Fruit fly (Drosophila melanogaster) whole organism, embryonic: ENCODE data around the gene UQCR-C1.

ENCODE experiments used
- ATbp ChIP-seq: fragments of 200-800 bp; sonication (Bioruptor generic); optimal IDR thresholded peaks from 2 replicates; lab custom pipeline; 2017; ENCODE audit warnings: missing biosample characterization, mild to moderate bottlenecking, missing genetic modification characterization, missing genetic modification reagents
- Atf3 ChIP-seq: fragments of 200-800 bp; sonication (Bioruptor generic); optimal IDR thresholded peaks from 3 replicates; lab custom pipeline; 2016; ENCODE audit warnings: missing biosample characterization, missing genetic modification characterization
- B-H1 ChIP-seq: fragments of 200-800 bp; sonication (Bioruptor generic); IDR thresholded peaks from 3 replicates; pipeline ENCODE4 v1.3.6; 2022; ENCODE audit warnings: missing biosample characterization, missing genetic modification characterization
- CG13894 ChIP-seq: fragments of 200-800 bp; sonication (Bioruptor generic); optimal IDR thresholded peaks from 3 replicates; lab custom pipeline; 2018; ENCODE audit warnings: missing biosample characterization, mild to moderate bottlenecking, missing genetic modification characterization, moderate library complexity
- CG15479 ChIP-seq: fragments of 200-800 bp; sonication (Bioruptor generic); optimal IDR thresholded peaks from 3 replicates; lab custom pipeline; 2019; ENCODE audit warnings: missing biosample characterization, mild to moderate bottlenecking, missing genetic modification characterization, moderate library complexity
- CG15696 ChIP-seq: fragments of 200-800 bp; sonication (Bioruptor generic); optimal IDR thresholded peaks from 2 replicates; lab custom pipeline; 2019; ENCODE audit warnings: missing biosample characterization, mild to moderate bottlenecking, missing genetic modification characterization, moderate library complexity
- CG16813 ChIP-seq: fragments of 200-800 bp; sonication (Bioruptor generic); IDR thresholded peaks from 3 replicates; pipeline ENCODE4 v1.3.6; 2022; ENCODE audit warnings: missing biosample characterization, missing genetic modification characterization; ENCODE audit not compliant: partially characterized antibody
- CG16863 ChIP-seq: fragments of 200-800 bp; sonication (Bioruptor generic); optimal IDR thresholded peaks from 3 replicates; lab custom pipeline; 2016; ENCODE audit warnings: missing biosample characterization, missing genetic modification characterization
- CG17186 ChIP-seq: fragments of 200-800 bp; sonication (Bioruptor generic); optimal IDR thresholded peaks from 3 replicates; lab custom pipeline; 2017; ENCODE audit warnings: missing biosample characterization, missing genetic modification reagents, missing genetic modification characterization
- CG17568 ChIP-seq: fragments of 200-800 bp; sonication (Bioruptor generic); optimal IDR thresholded peaks from 2 replicates; lab custom pipeline; 2018; ENCODE audit warnings: missing biosample characterization, mild to moderate bottlenecking, missing genetic modification characterization, moderate library complexity
- CG2712 ChIP-seq: fragments of 200-800 bp; optimal IDR thresholded peaks from 3 replicates; lab custom pipeline; 2019; ENCODE audit warnings: missing biosample characterization, mild to moderate bottlenecking, missing genetic modification characterization, moderate library complexity
- CG30020 ChIP-seq: fragments of 200-800 bp; optimal IDR thresholded peaks from 2 replicates; lab custom pipeline; 2019; ENCODE audit warnings: missing biosample characterization, mild to moderate bottlenecking, missing genetic modification characterization, moderate library complexity
- CG30403 ChIP-seq: fragments of 200-800 bp; sonication (Bioruptor generic); optimal IDR thresholded peaks from 3 replicates; lab custom pipeline; 2016; ENCODE audit warnings: missing biosample characterization, missing genetic modification characterization
- CG32532 ChIP-seq: fragments of 200-800 bp; sonication (Bioruptor generic); IDR thresholded peaks from 2 replicates; pipeline ENCODE4 v1.3.6; 2022; ENCODE audit warnings: missing biosample characterization, missing genetic modification characterization
- CG6175 ChIP-seq: fragments of 200-800 bp; sonication (Bioruptor generic); IDR thresholded peaks from 3 replicates; pipeline ENCODE4 v1.3.6; 2022; ENCODE audit warnings: missing biosample characterization, missing genetic modification characterization
- CG6683 ChIP-seq: fragments of 200-800 bp; sonication (Bioruptor generic); optimal IDR thresholded peaks from 2 replicates; lab custom pipeline; 2017; ENCODE audit warnings: missing biosample characterization, mild to moderate bottlenecking, missing genetic modification characterization, missing genetic modification reagents
- CG7556 ChIP-seq: fragments of 200-800 bp; sonication (Bioruptor generic); optimal IDR thresholded peaks from 2 replicates; lab custom pipeline; 2017; ENCODE audit warnings: missing biosample characterization, mild to moderate bottlenecking, missing genetic modification characterization
- CG7987 ChIP-seq: fragments of 200-800 bp; sonication (Bioruptor generic); optimal IDR thresholded peaks from 2 replicates; lab custom pipeline; 2018; ENCODE audit warnings: missing biosample characterization, mild to moderate bottlenecking, missing genetic modification characterization, moderate library complexity
- CG9727 ChIP-seq: fragments of 200-800 bp; sonication (Bioruptor generic); optimal IDR thresholded peaks from 3 replicates; lab custom pipeline; 2017; ENCODE audit warnings: missing biosample characterization, mild to moderate bottlenecking, missing genetic modification characterization
- Dad ChIP-seq: fragments of 200-800 bp; sonication (Bioruptor generic); optimal IDR thresholded peaks from 3 replicates; lab custom pipeline; 2016; ENCODE audit warnings: missing biosample characterization, missing genetic modification characterization
- Deaf1 ChIP-seq: fragments of 200-800 bp; optimal IDR thresholded peaks from 3 replicates; lab custom pipeline; 2019; ENCODE audit warnings: missing biosample characterization, mild to moderate bottlenecking, missing genetic modification characterization, moderate library complexity
- Elba2 ChIP-seq: fragments of 200-800 bp; sonication (Bioruptor generic); optimal IDR thresholded peaks from 3 replicates; lab custom pipeline; 2016; ENCODE audit warnings: missing biosample characterization, missing genetic modification characterization
- GATAe ChIP-seq: fragments of 200-800 bp; sonication (Bioruptor generic); conservative IDR thresholded peaks from 2 replicates; pipeline ENCODE4 v1.3.6; 2022; ENCODE audit warnings: missing biosample characterization, missing genetic modification characterization
- HLH3B ChIP-seq: fragments of 200-800 bp; sonication (Bioruptor generic); IDR thresholded peaks from 2 replicates; pipeline ENCODE4 v1.3.6; 2022; ENCODE audit warnings: missing biosample characterization, missing genetic modification characterization
- Lpt ChIP-seq: fragments of >200 bp; optimal IDR thresholded peaks from 2 replicates; lab custom pipeline; 2018; ENCODE audit warnings: missing biosample characterization, missing genetic modification characterization
- NFAT ChIP-seq: fragments of 200-800 bp; sonication (Bioruptor generic); IDR thresholded peaks from 2 replicates; pipeline ENCODE4 v1.3.6; 2022; ENCODE audit warnings: missing biosample characterization, missing genetic modification characterization
- Oaz ChIP-seq: fragments of 200-800 bp; sonication (Bioruptor generic); IDR thresholded peaks from 2 replicates; pipeline ENCODE4 v1.3.6; 2022; ENCODE audit warnings: missing biosample characterization, missing genetic modification characterization
- Sin3A ChIP-seq: fragments of >200 bp; optimal IDR thresholded peaks from 2 replicates; lab custom pipeline; 2018
- Sox100B ChIP-seq: fragments of 200-800 bp; sonication (Bioruptor generic); optimal IDR thresholded peaks from 3 replicates; lab custom pipeline; 2018; ENCODE audit warnings: missing biosample characterization, mild to moderate bottlenecking, missing genetic modification characterization
- Taf1 ChIP-seq: fragments of 200-800 bp; sonication (Bioruptor generic); IDR thresholded peaks from 2 replicates; pipeline ENCODE4 v1.3.6; 2022; ENCODE audit warnings: missing biosample characterization, missing genetic modification characterization
- al ChIP-seq: fragments of 200-800 bp; sonication (Bioruptor generic); IDR thresholded peaks from 2 replicates; pipeline ENCODE4 v1.3.6; 2022; ENCODE audit warnings: missing biosample characterization, missing genetic modification characterization
- bab2 ChIP-seq: fragments of 200-800 bp; sonication (Bioruptor generic); optimal IDR thresholded peaks from 2 replicates; lab custom pipeline; 2016; ENCODE audit warnings: missing biosample characterization, missing genetic modification characterization
- corto ChIP-seq: fragments of 200-800 bp; sonication (Bioruptor generic); optimal IDR thresholded peaks from 2 replicates; lab custom pipeline; 2016; ENCODE audit warnings: missing biosample characterization, mild to moderate bottlenecking, missing genetic modification characterization, moderate library complexity
- exex ChIP-seq: fragments of 200-800 bp; sonication (Bioruptor generic); optimal IDR thresholded peaks from 4 replicates; lab custom pipeline; 2018; ENCODE audit warnings: missing biosample characterization, mild to moderate bottlenecking, missing genetic modification characterization, moderate library complexity
- grau ChIP-seq: fragments of 200-800 bp; optimal IDR thresholded peaks from 3 replicates; lab custom pipeline; 2019; ENCODE audit warnings: missing biosample characterization, mild to moderate bottlenecking, missing genetic modification characterization, moderate library complexity
- ind ChIP-seq: fragments of 200-800 bp; sonication (Bioruptor generic); optimal IDR thresholded peaks from 3 replicates; lab custom pipeline; 2016; ENCODE audit warnings: missing biosample characterization, missing genetic modification characterization
- jing ChIP-seq: fragments of 200-800 bp; sonication (Bioruptor generic); optimal IDR thresholded peaks from 2 replicates; lab custom pipeline; 2018; ENCODE audit warnings: missing biosample characterization, mild to moderate bottlenecking, missing genetic modification characterization
- jumu ChIP-seq: fragments of 200-800 bp; sonication (Bioruptor generic); optimal IDR thresholded peaks from 3 replicates; lab custom pipeline; 2016; ENCODE audit warnings: missing biosample characterization, missing genetic modification characterization
- nmo ChIP-seq: fragments of 200-800 bp; sonication (Bioruptor generic); optimal IDR thresholded peaks from 2 replicates; lab custom pipeline; 2018; ENCODE audit warnings: missing biosample characterization, mild to moderate bottlenecking, missing genetic modification characterization, moderate library complexity
- org-1 ChIP-seq: fragments of 200-800 bp; sonication (Bioruptor generic); optimal IDR thresholded peaks from 2 replicates; lab custom pipeline; 2017; ENCODE audit warnings: missing biosample characterization, missing genetic modification characterization
- otp ChIP-seq: fragments of 200-800 bp; sonication (Bioruptor generic); IDR thresholded peaks from 3 replicates; pipeline ENCODE4, ENCODE4 v1.3.6; 2022; ENCODE audit warnings: missing biosample characterization, missing genetic modification characterization
- peb ChIP-seq: fragments of 200-800 bp; sonication (Bioruptor generic); IDR thresholded peaks from 2 replicates; pipeline ENCODE4 v1.3.6; 2022; ENCODE audit warnings: missing biosample characterization, missing genetic modification characterization
- repo ChIP-seq: fragments of 200-800 bp; sonication (Bioruptor generic); optimal IDR thresholded peaks from 2 replicates; lab custom pipeline; 2016; ENCODE audit warnings: missing biosample characterization, missing genetic modification characterization
- row ChIP-seq: fragments of 200-800 bp; sonication (Bioruptor generic); IDR thresholded peaks from 3 replicates; pipeline ENCODE4 v1.3.6; 2022; ENCODE audit warnings: missing biosample characterization, missing genetic modification characterization
- sisA ChIP-seq: fragments of 200-800 bp; sonication (Bioruptor generic); IDR thresholded peaks from 2 replicates; pipeline ENCODE4 v1.3.6; 2022; ENCODE audit warnings: missing biosample characterization, missing genetic modification characterization
- slbo ChIP-seq: fragments of 200-800 bp; sonication (Bioruptor generic); IDR thresholded peaks from 2 replicates; pipeline ENCODE4 v1.3.6; 2022; ENCODE audit warnings: missing biosample characterization, missing genetic modification characterization
- slp2 ChIP-seq: fragments of 200-800 bp; sonication (Bioruptor generic); optimal IDR thresholded peaks from 2 replicates; lab custom pipeline; 2016; ENCODE audit warnings: missing biosample characterization, missing genetic modification characterization
- tna ChIP-seq: fragments of 200-800 bp; sonication (Bioruptor generic); IDR thresholded peaks from 2 replicates; pipeline ENCODE4 v1.3.6; 2022; ENCODE audit warnings: missing biosample characterization, missing genetic modification characterization; ENCODE audit not compliant: partially characterized antibody
- toy ChIP-seq: fragments of 200-800 bp; sonication (Bioruptor generic); IDR thresholded peaks from 2 replicates; pipeline ENCODE4 v1.3.6; 2022; ENCODE audit warnings: missing biosample characterization, missing genetic modification characterization
- tup ChIP-seq: fragments of 200-800 bp; sonication (Bioruptor generic); optimal IDR thresholded peaks from 2 replicates; lab custom pipeline; 2016; ENCODE audit warnings: missing biosample characterization, mild to moderate bottlenecking, missing genetic modification characterization, moderate library complexity
- usp ChIP-seq: fragments of >200 bp; optimal IDR thresholded peaks from 2 replicates; lab custom pipeline; 2017; ENCODE audit warnings: missing biosample characterization, missing genetic modification characterization
- zfh1 ChIP-seq: fragments of 200-800 bp; sonication (Bioruptor generic); IDR thresholded peaks from 3 replicates; pipeline ENCODE4 v1.3.6; 2022; ENCODE audit warnings: missing biosample characterization, missing genetic modification characterization

Gene UQCR-C1

dm6 chr3R:14898280-14898756 lies 8.3 kb downstream of the UQCR-C1 start, which contains the start of the genes Nup93-2 and CG3817 (continued):
- TF ChIP-seq ATbp (GFP tag; lab: Kevin White, UChicago) (peak; percentile 5), tna (no peak), Elba2 (GFP tag; lab: Kevin White, UChicago) (no peak), CG16863 (GFP tag; lab: Kevin White, UChicago) (no peak), CG17186 (peak; percentile 1), Sox100B (GFP tag; lab: Kevin White, UChicago) (no peak), usp (GFP tag; lab: Kevin White, UChicago) (no peak), CG30020 (tag; lab: Kevin White, UChicago) (peak; percentile 74), CG7987 (no peak), exex (no peak), CG17568 (no peak), Taf1 (GFP tag; lab: Robert Waterston, UW) (peak; percentile 52; the same call in 1 of the 2 replicates), CG6175 (0 out of 3 replicates have a peak, but pooled peaks have one; percentile 33), CG16813 (peak; percentile 75), row (GFP tag; lab: Robert Waterston, UW) (peak; percentile 86), CG15696 (peak; percentile 17), CG32532 (peak; percentile 78), tup (GFP tag; lab: Kevin White, UChicago) (no peak), slp2 (GFP tag; lab: Kevin White, UChicago) (no peak), jumu (GFP tag; lab: Kevin White, UChicago) (peak; percentile 44), al (GFP tag; lab: Robert Waterston, UW) (peak; percentile 78), CG13894 (tag; lab: Kevin White, UChicago) (peak; percentile 33), B-H1 (GFP tag; lab: Robert Waterston, UW) (no peak; the same call in 1 of the 3 replicates), org-1 (peak; percentile 36), grau (tag; lab: Kevin White, UChicago) (peak; percentile 76), CG7556 (GFP tag; lab: Kevin White, UChicago) (peak; percentile 56), slbo (GFP tag; lab: Robert Waterston, UW) (peak; percentile 83), Atf3 (no peak), Dad (peak; percentile 51), CG30403 (peak; percentile 88), HLH3B (GFP tag; lab: Robert Waterston, UW) (no peak), Deaf1 (peak; percentile 13), Sin3A (lab: Kevin White, UChicago) (no peak), ind (GFP tag; lab: Kevin White, UChicago) (peak; percentile 69), CG9727 (GFP tag; lab: Kevin White, UChicago) (peak; percentile 61), sisA (GFP tag; lab: Robert Waterston, UW) (peak; percentile 60), peb (no peak), Oaz (GFP tag; lab: Robert Waterston, UW) (no peak), bab2 (peak; percentile 78), NFAT (GFP tag; lab: Robert Waterston, UW) (peak; percentile 58; the same call in 1 of the 2 replicates), otp (GFP tag; lab: Robert Waterston, UW) (no peak), toy (GFP tag; lab: Robert Waterston, UW) (no peak), Lpt (GFP tag; lab: Kevin White, UChicago) (no peak), corto (no peak), GATAe (GFP tag; lab: Robert Waterston, UW) (no peak), CG2712 (tag; lab: Kevin White, UChicago) (peak; percentile 78), jing (no peak), CG6683 (no peak), repo (GFP tag; lab: Kevin White, UChicago) (no peak), zfh1 (GFP tag; lab: Robert Waterston, UW) (no peak), nmo (GFP tag; lab: Kevin White, UChicago) (peak; percentile 95), CG15479 (GFP tag; lab: Kevin White, UChicago) (no peak)
